Fruit fly (Drosophila melanogaster): ENCODE measurements around the gene zfh1.

The zfh1 gene

dm6 chr3R:30813903-30814339, 48.2 kb downstream of the zfh1 start (continued):
- peak; percentile 87 for TF ChIP-seq CG15269 (tag; optimal IDR thresholded peaks at IDR 0.05)
- peak; percentile 86 for TF ChIP-seq ind (GFP tag; optimal IDR thresholded peaks at IDR 0.05)
- peak; percentile 68 for TF ChIP-seq NfI (GFP tag; optimal IDR thresholded peaks at IDR 0.05)
- peak; percentile 92 for TF ChIP-seq CG2678 (tag; optimal IDR thresholded peaks at IDR 0.05)
- TF ChIP-seq pum (GFP tag; optimal IDR thresholded peaks at IDR 0.05): peak; percentile 82
- TF ChIP-seq CG12299 (tag; optimal IDR thresholded peaks at IDR 0.05): peak; percentile 51
- TF ChIP-seq CG7987 (GFP tag; optimal IDR thresholded peaks at IDR 0.05): peak; percentile 68
- peak; percentile 72; the same call in 1 of the 2 replicates for TF ChIP-seq chm (GFP tag; IDR thresholded peaks at IDR 0.05)
- TF ChIP-seq CG3163 (GFP tag; optimal IDR thresholded peaks at IDR 0.05): peak; percentile 55
- no peak for TF ChIP-seq cas (GFP tag; IDR thresholded peaks at IDR 0.05)
- no peak for TF ChIP-seq br (optimal IDR thresholded peaks at IDR 0.05)
- TF ChIP-seq Hr3 (GFP tag; optimal IDR thresholded peaks at IDR 0.05): peak; percentile 66
- peak; percentile 86 for TF ChIP-seq bab2 (GFP tag; optimal IDR thresholded peaks at IDR 0.05)
- peak; percentile 71 for TF ChIP-seq Rx (GFP tag; IDR thresholded peaks at IDR 0.05)
- TF ChIP-seq CG15011 (GFP tag; optimal IDR thresholded peaks at IDR 0.05): peak; percentile 70
- peak; percentile 85 for TF ChIP-seq oc (tag; optimal IDR thresholded peaks at IDR 0.05)
- TF ChIP-seq caup (GFP tag; optimal IDR thresholded peaks at IDR 0.05; ENCODE audit: severe bottlenecking): peak; percentile 76
- TF ChIP-seq CG9876 (GFP tag; optimal IDR thresholded peaks at IDR 0.05): peak; percentile 35
- TF ChIP-seq ftz-f1 (GFP tag; optimal IDR thresholded peaks at IDR 0.05): no peak
- TF ChIP-seq Dp (GFP tag; optimal IDR thresholded peaks at IDR 0.05): no peak
- TF ChIP-seq nau (GFP tag; optimal IDR thresholded peaks at IDR 0.05): peak; percentile 84
- TF ChIP-seq Lhr (GFP tag; optimal IDR thresholded peaks at IDR 0.05): peak; percentile 46
- TF ChIP-seq CG17829 (tag; optimal IDR thresholded peaks at IDR 0.05): peak; percentile 91
- TF ChIP-seq E2f1 (GFP tag; IDR thresholded peaks at IDR 0.05): peak; percentile 87
- peak; percentile 88 for TF ChIP-seq Ptx1 (GFP tag; IDR thresholded peaks at IDR 0.05)
- TF ChIP-seq CG4424 (GFP tag; optimal IDR thresholded peaks at IDR 0.05): peak; percentile 89
- peak; percentile 52 for TF ChIP-seq sug (tag; optimal IDR thresholded peaks at IDR 0.05)
- TF ChIP-seq CG12942 (GFP tag; optimal IDR thresholded peaks at IDR 0.05): peak; percentile 78
- TF ChIP-seq lbe (GFP tag; optimal IDR thresholded peaks at IDR 0.05): peak; percentile 21
- TF ChIP-seq Rfx (GFP tag; IDR thresholded peaks at IDR 0.05): peak; percentile 91
- TF ChIP-seq CG7372 (GFP tag; IDR thresholded peaks at IDR 0.05): peak; percentile 87
- TF ChIP-seq CG8765 (GFP tag; IDR thresholded peaks at IDR 0.05): peak; percentile 38; the same call in 1 of the 2 replicates
- peak; percentile 91 for TF ChIP-seq CG31441 (GFP tag; IDR thresholded peaks at IDR 0.05)
- no peak for TF ChIP-seq nom (GFP tag; optimal IDR thresholded peaks at IDR 0.05)
- no peak for TF ChIP-seq bbx (GFP tag; IDR thresholded peaks at IDR 0.05; ENCODE audit: partially characterized antibody)
- peak; percentile 79 for TF ChIP-seq kah (GFP tag; optimal IDR thresholded peaks at IDR 0.05)
- peak; percentile 91 for TF ChIP-seq CG10979 (tag; optimal IDR thresholded peaks at IDR 0.05)
- peak; percentile 56 for TF ChIP-seq CG6654 (GFP tag; optimal IDR thresholded peaks at IDR 0.05)
- peak; percentile 90 for TF ChIP-seq CG14441 (GFP tag; IDR thresholded peaks at IDR 0.05)
- TF ChIP-seq CG42726 (GFP tag; IDR thresholded peaks at IDR 0.05; ENCODE audit: partially characterized antibody): no peak
- TF ChIP-seq MTF-1 (GFP tag; optimal IDR thresholded peaks at IDR 0.05; ENCODE audit: borderline replicate concordance): peak; percentile 73
- peak; percentile 83 for TF ChIP-seq CG9727 (GFP tag; optimal IDR thresholded peaks at IDR 0.05)
- peak in 1 of 2 experiments; percentile 92 for TF ChIP-seq bsh (GFP tag; optimal IDR thresholded peaks at IDR 0.05)
- no peak for TF ChIP-seq tna (GFP tag; IDR thresholded peaks at IDR 0.05; ENCODE audit: partially characterized antibody)
- TF ChIP-seq tll (GFP tag; optimal IDR thresholded peaks at IDR 0.05): no peak
- peak; percentile 4 for TF ChIP-seq CG13894 (tag; optimal IDR thresholded peaks at IDR 0.05)
- TF ChIP-seq CG7556 (GFP tag; optimal IDR thresholded peaks at IDR 0.05): peak; percentile 87
- no peak for TF ChIP-seq nerfin-2 (GFP tag; IDR thresholded peaks at IDR 0.05; ENCODE audit: partially characterized antibody)
- peak; percentile 71 for TF ChIP-seq Dek (tag; optimal IDR thresholded peaks at IDR 0.05)
- peak; percentile 86 for TF ChIP-seq Sox100B (GFP tag; optimal IDR thresholded peaks at IDR 0.05)
